Fruit fly (Drosophila melanogaster): ENCODE data around the gene emc.

The emc gene

DNA sequence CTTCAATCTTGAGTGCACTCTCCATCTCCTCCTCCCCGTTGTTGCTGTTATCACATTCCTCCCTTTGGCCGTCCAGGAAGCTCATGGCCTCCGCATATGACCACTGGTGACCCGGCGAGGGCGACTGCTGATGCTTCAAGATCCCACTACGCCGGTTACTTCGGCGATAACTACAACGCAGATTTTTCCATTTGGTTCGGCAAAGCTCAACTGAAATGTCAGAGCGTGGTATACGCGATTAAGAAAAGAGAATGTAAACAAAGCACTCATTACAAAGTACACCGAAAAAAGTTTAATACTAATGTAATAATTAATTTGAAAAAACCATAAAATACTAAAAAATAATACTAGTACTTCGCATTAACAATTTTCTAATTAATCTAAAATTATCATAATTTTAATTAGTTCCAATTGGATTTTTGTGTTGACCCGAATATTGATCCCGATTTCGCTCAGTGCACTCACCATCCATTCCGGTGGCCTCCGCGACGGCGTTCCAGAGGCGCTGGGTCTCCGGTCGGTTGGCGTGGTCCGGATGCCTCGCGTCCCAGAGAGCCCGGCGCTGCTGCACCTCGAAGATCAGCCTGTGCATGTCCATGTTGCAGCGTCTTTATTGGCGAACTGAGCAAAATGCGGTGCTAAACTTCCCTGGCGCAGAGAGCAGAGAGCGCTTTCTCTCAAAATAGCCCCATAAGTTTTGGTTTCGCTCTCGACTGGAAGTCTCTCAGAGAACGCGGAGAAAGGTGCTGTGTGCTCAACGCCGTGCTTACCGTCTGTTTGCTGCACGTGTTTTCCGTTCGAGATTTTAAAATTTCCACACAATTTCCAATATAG lies 10.5 kb upstream of the emc start (continued):
- TF ChIP-seq gfzf (GFP tag; optimal IDR thresholded peaks at IDR 0.05), result no peak
- TF ChIP-seq MBD-R2 (GFP tag; IDR thresholded peaks at IDR 0.05), result peak; percentile 73
- TF ChIP-seq CG8388 (GFP tag; optimal IDR thresholded peaks at IDR 0.05), result peak; percentile 95
- peak; percentile 92 for TF ChIP-seq trem (tag; optimal IDR thresholded peaks at IDR 0.05)
- peak; percentile 62 for TF ChIP-seq CG6765 (GFP tag; optimal IDR thresholded peaks at IDR 0.05)
- peak; percentile 91 for TF ChIP-seq CG10209 (GFP tag; optimal IDR thresholded peaks at IDR 0.05)
- TF ChIP-seq trh (GFP tag; optimal IDR thresholded peaks at IDR 0.05), result peak; percentile 66
- TF ChIP-seq abd-A (tag; optimal IDR thresholded peaks at IDR 0.05), result no peak
- peak; percentile 94 for TF ChIP-seq CG13424 (tag; optimal IDR thresholded peaks at IDR 0.05)
- TF ChIP-seq B-H2 (GFP tag; optimal IDR thresholded peaks at IDR 0.05), result peak; percentile 46
- peak; percentile 86; the same call in 2 of the 3 replicates for TF ChIP-seq Dbx (GFP tag; IDR thresholded peaks at IDR 0.05)
- peak; percentile 89 for TF ChIP-seq ranshi (GFP tag; IDR thresholded peaks at IDR 0.05)
- TF ChIP-seq slbo (GFP tag; IDR thresholded peaks at IDR 0.05), result peak; percentile 92
- TF ChIP-seq cwo (GFP tag; optimal IDR thresholded peaks at IDR 0.05), result peak; percentile 76
- TF ChIP-seq Sry-β (GFP tag; optimal IDR thresholded peaks at IDR 0.05), result peak; percentile 48
- peak; percentile 75; the same call in 1 of the 3 replicates for TF ChIP-seq CG6175 (GFP tag; IDR thresholded peaks at IDR 0.05)
- TF ChIP-seq CG6683 (GFP tag; optimal IDR thresholded peaks at IDR 0.05), result peak; percentile 86
- TF ChIP-seq Blimp-1 (GFP tag; optimal IDR thresholded peaks at IDR 0.05), result peak; percentile 94
- no peak for TF ChIP-seq CG34224 (GFP tag; IDR thresholded peaks at IDR 0.05; ENCODE audit: partially characterized antibody)
- TF ChIP-seq peb (GFP tag; IDR thresholded peaks at IDR 0.05), result peak; percentile 76
- peak; percentile 90 for TF ChIP-seq CG8359 (GFP tag; optimal IDR thresholded peaks at IDR 0.05; ENCODE audit: borderline replicate concordance)
- TF ChIP-seq hkb (optimal IDR thresholded peaks at IDR 0.05), result no peak
- TF ChIP-seq hkb (GFP tag; IDR thresholded peaks at IDR 0.05), result peak; percentile 94
- peak; percentile 72 for TF ChIP-seq Dad (GFP tag; optimal IDR thresholded peaks at IDR 0.05)
- peak; percentile 80 for TF ChIP-seq sug (tag; optimal IDR thresholded peaks at IDR 0.05)
- peak; percentile 80 for TF ChIP-seq tio (GFP tag; optimal IDR thresholded peaks at IDR 0.05)
- TF ChIP-seq CG5245 (GFP tag; optimal IDR thresholded peaks at IDR 0.05), result peak; percentile 92
- peak; percentile 34 for TF ChIP-seq CG3995 (GFP tag; optimal IDR thresholded peaks at IDR 0.05)
- TF ChIP-seq CG2875 (GFP tag; optimal IDR thresholded peaks at IDR 0.05), result peak; percentile 90
- peak; percentile 95 for TF ChIP-seq Six4 (GFP tag; optimal IDR thresholded peaks at IDR 0.05)
- peak; percentile 68 for TF ChIP-seq Lim3 (GFP tag; IDR thresholded peaks at IDR 0.05)
- TF ChIP-seq HHEX (GFP tag; optimal IDR thresholded peaks at IDR 0.05), result peak; percentile 89
- peak; percentile 44 for TF ChIP-seq Bteb2 (GFP tag; optimal IDR thresholded peaks at IDR 0.05)
- TF ChIP-seq CG1024 (GFP tag; IDR thresholded peaks at IDR 0.05), result peak; percentile 83
- TF ChIP-seq CG12391 (tag; optimal IDR thresholded peaks at IDR 0.05), result peak; percentile 94
- peak; percentile 15 for TF ChIP-seq CG12744 (GFP tag; optimal IDR thresholded peaks at IDR 0.05)
- TF ChIP-seq CG5953 (GFP tag; IDR thresholded peaks at IDR 0.05), result peak; percentile 86
- TF ChIP-seq kay (GFP tag; optimal IDR thresholded peaks at IDR 0.05), result peak; percentile 79
- peak; percentile 88 for TF ChIP-seq CG3726 (GFP tag; IDR thresholded peaks at IDR 0.05)
- TF ChIP-seq eve (GFP tag; optimal IDR thresholded peaks at IDR 0.05), result no peak
- TF ChIP-seq Gug (GFP tag; IDR thresholded peaks at IDR 0.05), result peak; percentile 78
- peak; percentile 67 for TF ChIP-seq CG12071 (GFP tag; optimal IDR thresholded peaks at IDR 0.05)
- no peak; the same call in 1 of the 2 replicates for TF ChIP-seq bbx (GFP tag; IDR thresholded peaks at IDR 0.05; ENCODE audit: partially characterized antibody)
- peak; percentile 91 for TF ChIP-seq Atf6 (GFP tag; IDR thresholded peaks at IDR 0.05)
- TF ChIP-seq CG14014 (GFP tag; IDR thresholded peaks at IDR 0.05), result peak; percentile 87
- peak; percentile 89 for TF ChIP-seq CG10267 (tag; optimal IDR thresholded peaks at IDR 0.05)
- TF ChIP-seq Med (GFP tag), result peak; percentile 87
- peak; percentile 39 for TF ChIP-seq pnt (GFP tag; optimal IDR thresholded peaks at IDR 0.05)
- peak; percentile 37 for TF ChIP-seq Bdp1 (GFP tag; optimal IDR thresholded peaks at IDR 0.05)
